Worm (Caenorhabditis elegans): ENCODE measurements around the gene sre-33.

ce11 chrII:12449849-12450248 lies 3.3 kb upstream of the sre-33 start, which contains the start of gene sre-34:
- TF ChIP-seq ZK546.5 (tag; optimal IDR thresholded peaks at IDR 0.05), result no peak
- no peak for TF ChIP-seq nhr-11 (tag; optimal IDR thresholded peaks at IDR 0.05)
- TF ChIP-seq ceh-16 (tag; optimal IDR thresholded peaks at IDR 0.05), result no peak
- no peak for TF ChIP-seq ceh-82 (tag; optimal IDR thresholded peaks at IDR 0.05)
- TF ChIP-seq dmd-4 (tag; optimal IDR thresholded peaks at IDR 0.05), result no peak
- TF ChIP-seq nhr-6 (tag; optimal IDR thresholded peaks at IDR 0.05), result no peak
- TF ChIP-seq ztf-11 (tag; optimal IDR thresholded peaks at IDR 0.05), result no peak

All from whole organism, L2 larva.